Fruit fly (Drosophila melanogaster): ENCODE results near the gene CG9521.

CG9521 gene

dm6 chrX:14825922-14826617 is 27.0 kb downstream of the CG9521 start, which contains the start of gene rut (continued):
- TF ChIP-seq Jarid2 (GFP tag; optimal IDR thresholded peaks at IDR 0.05) (peak; percentile 94), CG11696 (GFP tag; IDR thresholded peaks at IDR 0.05) (no peak), CG4328 (GFP tag; optimal IDR thresholded peaks at IDR 0.05) (no peak), eyg (GFP tag; optimal IDR thresholded peaks at IDR 0.05) (no peak), CG10462 (GFP tag; optimal IDR thresholded peaks at IDR 0.05) (no peak), bab2 (GFP tag; optimal IDR thresholded peaks at IDR 0.05) (peak; percentile 15), CG5953 (GFP tag; IDR thresholded peaks at IDR 0.05) (no peak), CG2129 (GFP tag; IDR thresholded peaks at IDR 0.05; ENCODE audit: partially characterized antibody) (peak; percentile 65), cato (GFP tag; optimal IDR thresholded peaks at IDR 0.05; ENCODE audit: borderline replicate concordance) (no peak), odd (GFP tag; optimal IDR thresholded peaks at IDR 0.05) (no peak), esg (GFP tag; conservative IDR thresholded peaks at IDR 0.05) (no peak), ERR (GFP tag; optimal IDR thresholded peaks at IDR 0.05) (no peak), stwl (tag; optimal IDR thresholded peaks at IDR 0.05) (peak; percentile 11), ATbp (GFP tag; optimal IDR thresholded peaks at IDR 0.05) (no peak), CG11504 (tag; optimal IDR thresholded peaks at IDR 0.05) (no peak), CG7987 (GFP tag; optimal IDR thresholded peaks at IDR 0.05) (peak; percentile 3), klu (GFP tag; IDR thresholded peaks at IDR 0.05) (no peak), Gsc (GFP tag; IDR thresholded peaks at IDR 0.05) (no peak), dan (GFP tag; IDR thresholded peaks at IDR 0.05) (no peak), zen2 (GFP tag; IDR thresholded peaks at IDR 0.05; ENCODE audit: partially characterized antibody) (peak; percentile 87), nom (GFP tag; optimal IDR thresholded peaks at IDR 0.05) (peak; percentile 11), cg (GFP tag; optimal IDR thresholded peaks at IDR 0.05) (no peak), CG1233 (GFP tag; optimal IDR thresholded peaks at IDR 0.05) (no peak), CG9876 (GFP tag; optimal IDR thresholded peaks at IDR 0.05) (no peak), toy (GFP tag; IDR thresholded peaks at IDR 0.05) (no peak), kah (GFP tag; optimal IDR thresholded peaks at IDR 0.05) (no peak), tin (GFP tag; optimal IDR thresholded peaks at IDR 0.05) (no peak), Sry-δ (GFP tag; optimal IDR thresholded peaks at IDR 0.05) (peak; percentile 91), CG10366 (GFP tag; IDR thresholded peaks at IDR 0.05) (peak; percentile 22; the same call in 1 of the 2 replicates), CG2678 (tag; optimal IDR thresholded peaks at IDR 0.05) (no peak), Atf-2 (GFP tag; optimal IDR thresholded peaks at IDR 0.05) (no peak), Dll (GFP tag; IDR thresholded peaks at IDR 0.05; ENCODE audit: partially characterized antibody) (peak; percentile 90), CG2120 (GFP tag; optimal IDR thresholded peaks at IDR 0.05) (peak; percentile 32), CG9797 (GFP tag; optimal IDR thresholded peaks at IDR 0.05) (no peak), CG1647 (GFP tag; optimal IDR thresholded peaks at IDR 0.05) (peak; percentile 9), pum (GFP tag; optimal IDR thresholded peaks at IDR 0.05) (no peak), CG5180 (GFP tag; optimal IDR thresholded peaks at IDR 0.05) (peak; percentile 97), Vsx1 (GFP tag; optimal IDR thresholded peaks at IDR 0.05) (no peak), fru (optimal IDR thresholded peaks at IDR 0.05) (no peak), CG9609 (GFP tag; optimal IDR thresholded peaks at IDR 0.05) (no peak), ems (GFP tag; optimal IDR thresholded peaks at IDR 0.05) (no peak), CG4360 (GFP tag; IDR thresholded peaks at IDR 0.05) (no peak), Lim3 (GFP tag; IDR thresholded peaks at IDR 0.05) (no peak), rib (GFP tag; IDR thresholded peaks at IDR 0.05) (no peak), CG8944 (GFP tag; optimal IDR thresholded peaks at IDR 0.05) (no peak), CG4424 (GFP tag; optimal IDR thresholded peaks at IDR 0.05) (no peak), Dek (tag; optimal IDR thresholded peaks at IDR 0.05) (no peak), CG12942 (GFP tag; optimal IDR thresholded peaks at IDR 0.05) (no peak), Hey (tag; optimal IDR thresholded peaks at IDR 0.05) (no peak), CG33557 (GFP tag; optimal IDR thresholded peaks at IDR 0.05) (no peak), gsb-n (tag; optimal IDR thresholded peaks at IDR 0.05) (no peak)

All from whole organism, embryonic.